Worm (Caenorhabditis elegans) whole organism, L4 larva: ENCODE measurements around the gene T16G1.9.
A peak's percentile ranks its signal among the peaks of the same experiment; 100 is the strongest.

Experiments
- T20F7.1 ChIP-seq: fragments of 200-800 bp; sonication (Bioruptor generic); optimal IDR thresholded peaks from 2 replicates; lab custom pipeline; 2018; ENCODE audit warnings: mild to moderate bottlenecking, missing genetic modification characterization, missing compliant biosample characterization
- Y105C5A.15 ChIP-seq: fragments of 200-800 bp; sonication (Bioruptor generic); IDR thresholded peaks from 2 replicates; pipeline ENCODE4 v1.3.6; 2022; ENCODE audit warnings: missing genetic modification characterization, missing compliant biosample characterization
- Y48G9A.11 ChIP-seq: fragments of 200-800 bp; sonication (Bioruptor generic); IDR thresholded peaks from 2 replicates; pipeline ENCODE4 v1.3.6; 2022; ENCODE audit warnings: missing genetic modification reagents, missing genetic modification characterization, missing compliant biosample characterization
- ZK546.5 ChIP-seq, 2 experiments: sonication (generic microtip); optimal IDR thresholded peaks; 2 replicates each; lab custom pipeline; 2017; ENCODE audit warnings: missing biosample characterization in 2 of 2, missing genetic modification characterization in 2 of 2
- aha-1 ChIP-seq: fragments of 150-350 bp; peaks from one replicate; lab custom pipeline; 2014; ENCODE audit warnings: missing biosample characterization, missing genetic modification characterization
- ama-1 ChIP-seq: fragments of 150-350 bp; optimal IDR thresholded peaks from 2 replicates; lab custom pipeline; 2014; ENCODE audit warnings: inconsistent platforms, mixed read lengths
- arid-1 ChIP-seq: fragments of 200-800 bp; sonication (Bioruptor generic); conservative IDR thresholded peaks from 2 replicates; pipeline ENCODE4 v1.3.6; 2022; ENCODE audit warnings: missing genetic modification reagents, missing genetic modification characterization, missing compliant biosample characterization
- ceh-20 ChIP-seq: fragments of 200-800 bp; sonication (Bioruptor generic); IDR thresholded peaks from 2 replicates; pipeline ENCODE4 v1.3.6; 2022; ENCODE audit warnings: missing genetic modification reagents, missing genetic modification characterization, missing compliant biosample characterization
- ceh-62 ChIP-seq: sonication (generic microtip); optimal IDR thresholded peaks from 2 replicates; lab custom pipeline; 2017; ENCODE audit warnings: missing biosample characterization, missing genetic modification characterization
- ceh-82 ChIP-seq: sonication (generic microtip); optimal IDR thresholded peaks from 2 replicates; lab custom pipeline; 2017; ENCODE audit warnings: missing biosample characterization, missing genetic modification characterization
- ces-1 ChIP-seq: fragments of 150-350 bp; sonication (generic microtip); optimal IDR thresholded peaks from 4 replicates; lab custom pipeline; 2014; ENCODE audit warnings: missing biosample characterization, missing genetic modification reagents, missing genetic modification characterization
- daf-16 ChIP-seq, 3 experiments: sonication (generic microtip); optimal IDR thresholded peaks; 2 replicates each; lab custom pipeline; 2016 to 2017; ENCODE audit warnings: missing genetic modification characterization in 3 of 3, missing genetic modification reagents in 3 of 3, mild to moderate bottlenecking in 2 of 3, missing compliant biosample characterization in 2 of 3, missing biosample characterization in 1 of 3, moderate library complexity in 1 of 3
- daf-19 ChIP-seq: fragments of 200-800 bp; sonication (Bioruptor generic); conservative IDR thresholded peaks from 2 replicates; pipeline ENCODE4 v1.3.6; 2022; ENCODE audit warnings: missing genetic modification characterization, missing compliant biosample characterization
- duxl-1 ChIP-seq: sonication (generic microtip); optimal IDR thresholded peaks from 2 replicates; lab custom pipeline; 2016; ENCODE audit warnings: mild to moderate bottlenecking, missing genetic modification characterization, moderate library complexity, missing compliant biosample characterization; ENCODE audit not compliant: poor library complexity
- dve-1 ChIP-seq: sonication (generic microtip); optimal IDR thresholded peaks from 2 replicates; lab custom pipeline; 2017; ENCODE audit warnings: antibody characterized with exemption, mild to moderate bottlenecking, missing genetic modification characterization, missing compliant biosample characterization; ENCODE audit not compliant: insufficient read depth
- egl-27 ChIP-seq: sonication (generic microtip); optimal IDR thresholded peaks from 3 replicates; lab custom pipeline; 2017; ENCODE audit warnings: missing biosample characterization, missing genetic modification reagents, missing genetic modification characterization
- hif-1 ChIP-seq, 2 experiments: sonication (generic microtip); optimal IDR thresholded peaks; 2 replicates each; lab custom pipeline; 2016 to 2017; ENCODE audit warnings: missing compliant biosample characterization in 2 of 2, missing genetic modification characterization in 2 of 2, missing genetic modification reagents in 2 of 2, missing genotype in 2 of 2, mild to moderate bottlenecking in 1 of 2
- hlh-11 ChIP-seq: fragments of 200-800 bp; sonication (Bioruptor generic); optimal IDR thresholded peaks from 2 replicates; lab custom pipeline; 2018; ENCODE audit warnings: mild to moderate bottlenecking, missing genetic modification characterization, missing compliant biosample characterization
- hlh-30 ChIP-seq: sonication (generic microtip); optimal IDR thresholded peaks from 2 replicates; lab custom pipeline; 2017; ENCODE audit warnings: antibody characterized with exemption, mild to moderate bottlenecking, missing genetic modification characterization, missing compliant biosample characterization; ENCODE audit not compliant: insufficient read depth
- hmg-1.1 ChIP-seq: fragments of 200-800 bp; sonication (Bioruptor generic); IDR thresholded peaks from 2 replicates; pipeline ENCODE4 v1.3.6; 2022; ENCODE audit warnings: missing genetic modification reagents, missing genetic modification characterization, missing compliant biosample characterization
- jun-1 ChIP-seq: fragments of 150-350 bp; optimal IDR thresholded peaks from 2 replicates; lab custom pipeline; 2014; ENCODE audit warnings: missing biosample characterization, missing genetic modification reagents, missing genetic modification characterization
- lin-15B ChIP-seq: fragments of 150-350 bp; sonication (generic microtip); optimal IDR thresholded peaks from 3 replicates; lab custom pipeline; 2014; ENCODE audit warnings: missing biosample characterization, missing genetic modification characterization
- lin-29 ChIP-seq: fragments of 200-800 bp; sonication (Bioruptor generic); IDR thresholded peaks from 2 replicates; pipeline ENCODE4 v1.3.6; 2022; ENCODE audit warnings: missing genetic modification reagents, missing genetic modification characterization, missing compliant biosample characterization
- lir-3 ChIP-seq: sonication (generic microtip); optimal IDR thresholded peaks from 2 replicates; lab custom pipeline; 2016; ENCODE audit warnings: mild to moderate bottlenecking, missing genetic modification characterization, missing compliant biosample characterization
- madf-5 ChIP-seq, 2 experiments: fragments of 200-800 bp; sonication (Bioruptor generic); IDR thresholded peaks; 2 replicates each; pipeline ENCODE4 v1.3.6; 2022; ENCODE audit warnings: missing compliant biosample characterization in 2 of 2, missing genetic modification characterization in 2 of 2
- madf-9 ChIP-seq: fragments of 200-800 bp; sonication (Bioruptor generic); conservative IDR thresholded peaks from 2 replicates; pipeline ENCODE4 v1.3.6; 2022; ENCODE audit warnings: missing genetic modification reagents, missing genetic modification characterization, missing compliant biosample characterization
- mdt-29 ChIP-seq: fragments of 200-800 bp; sonication (Bioruptor generic); IDR thresholded peaks from 2 replicates; pipeline ENCODE4 v1.3.6; 2022; ENCODE audit warnings: missing genetic modification reagents, missing genetic modification characterization, missing compliant biosample characterization
- mep-1 ChIP-seq: fragments of 150-350 bp; sonication (generic microtip); optimal IDR thresholded peaks from 3 replicates; lab custom pipeline; 2014; ENCODE audit warnings: missing biosample characterization, missing genetic modification characterization
- mxl-3 ChIP-seq: fragments of 200-800 bp; sonication (Bioruptor generic); optimal IDR thresholded peaks from 2 replicates; lab custom pipeline; 2018; ENCODE audit warnings: mild to moderate bottlenecking, missing genetic modification characterization, missing compliant biosample characterization
- nhr-111 ChIP-seq: fragments of 200-800 bp; sonication (Bioruptor generic); optimal IDR thresholded peaks from 2 replicates; lab custom pipeline; 2018; ENCODE audit warnings: mild to moderate bottlenecking, missing genetic modification characterization, missing compliant biosample characterization
- nhr-237 ChIP-seq: sonication (generic microtip); optimal IDR thresholded peaks from 2 replicates; lab custom pipeline; 2017; ENCODE audit warnings: missing biosample characterization, missing genetic modification characterization
- nhr-25 ChIP-seq: sonication (generic microtip); optimal IDR thresholded peaks from 2 replicates; lab custom pipeline; 2017; ENCODE audit warnings: missing genetic modification characterization, mild to moderate bottlenecking, missing compliant biosample characterization, antibody characterized with exemption, moderate library complexity, borderline replicate concordance; ENCODE audit not compliant: insufficient read depth
- nhr-28 ChIP-seq: fragments of 150-350 bp; optimal IDR thresholded peaks from 2 replicates; lab custom pipeline; 2014; ENCODE audit warnings: missing biosample characterization, missing genetic modification characterization
- nhr-41 ChIP-seq: fragments of 200-800 bp; sonication (Bioruptor generic); IDR thresholded peaks from 2 replicates; pipeline ENCODE4 v1.3.6; 2022; ENCODE audit warnings: missing genetic modification reagents, missing genetic modification characterization, missing compliant biosample characterization
- nhr-42 ChIP-seq: fragments of 200-800 bp; sonication (Bioruptor generic); IDR thresholded peaks from 2 replicates; pipeline ENCODE4 v1.3.6; 2022; ENCODE audit warnings: missing genetic modification characterization, missing compliant biosample characterization
- nhr-6 ChIP-seq: fragments of 150-350 bp; optimal IDR thresholded peaks from 2 replicates; lab custom pipeline; 2014; ENCODE audit warnings: missing biosample characterization, missing genetic modification characterization
- php-3 ChIP-seq: fragments of 200-800 bp; sonication (Bioruptor generic); IDR thresholded peaks from 2 replicates; pipeline ENCODE4 v1.3.6; 2022; ENCODE audit warnings: missing genetic modification reagents, missing genetic modification characterization, missing compliant biosample characterization
- pqm-1 ChIP-seq: sonication (generic microtip); optimal IDR thresholded peaks from 2 replicates; lab custom pipeline; 2017; ENCODE audit warnings: missing biosample characterization, missing genetic modification characterization
- rbr-2 ChIP-seq: sonication (generic microtip); optimal IDR thresholded peaks from 2 replicates; lab custom pipeline; 2016; ENCODE audit warnings: missing genotype, missing genetic modification characterization, missing compliant biosample characterization
- sdz-12 ChIP-seq: fragments of 200-800 bp; sonication (Bioruptor generic); optimal IDR thresholded peaks from 2 replicates; lab custom pipeline; 2018; ENCODE audit warnings: mild to moderate bottlenecking, missing genetic modification characterization, missing compliant biosample characterization
- set-16 ChIP-seq: fragments of 200-800 bp; sonication (Bioruptor generic); IDR thresholded peaks from 2 replicates; pipeline ENCODE4 v1.3.6; 2022; ENCODE audit warnings: missing genetic modification reagents, missing genetic modification characterization, missing compliant biosample characterization
- skn-1 ChIP-seq: fragments of 150-350 bp; optimal IDR thresholded peaks from 2 replicates; lab custom pipeline; 2014; ENCODE audit warnings: missing biosample characterization, missing genetic modification characterization
- spr-1 ChIP-seq: sonication (generic microtip); optimal IDR thresholded peaks from 2 replicates; lab custom pipeline; 2016; ENCODE audit warnings: mild to moderate bottlenecking, missing genetic modification characterization, missing compliant biosample characterization
- spr-3 ChIP-seq: fragments of 200-800 bp; sonication (Bioruptor generic); optimal IDR thresholded peaks from 2 replicates; lab custom pipeline; 2018; ENCODE audit warnings: mild to moderate bottlenecking, missing genetic modification characterization, missing compliant biosample characterization
- tra-1 ChIP-seq: fragments of 200-800 bp; sonication (Bioruptor generic); IDR thresholded peaks from 2 replicates; pipeline ENCODE4 v1.3.6; 2022; ENCODE audit warnings: missing genetic modification reagents, missing genetic modification characterization, missing compliant biosample characterization
- unc-130 ChIP-seq: sonication (generic microtip); optimal IDR thresholded peaks from 2 replicates; lab custom pipeline; 2016; ENCODE audit warnings: missing genetic modification reagents, missing genetic modification characterization, missing compliant biosample characterization
- unc-62 ChIP-seq, 3 experiments: fragments of 150-350 bp in 1 of 3; sonication (generic microtip); optimal IDR thresholded peaks in 2 of 3; peaks in 1 of 3; 1 replicate in 1 of 3; 2 replicates in 2 of 3; lab custom pipeline; 2014 to 2017; ENCODE audit warnings: missing biosample characterization in 3 of 3, missing genetic modification characterization in 3 of 3, missing genetic modification reagents in 3 of 3, missing genotype in 1 of 3
- zag-1 ChIP-seq: fragments of 150-350 bp; optimal IDR thresholded peaks from 2 replicates; lab custom pipeline; 2014; ENCODE audit warnings: missing biosample characterization, missing genetic modification characterization
- zfp-2 ChIP-seq: sonication (generic microtip); optimal IDR thresholded peaks from 2 replicates; lab custom pipeline; 2016; ENCODE audit warnings: mild to moderate bottlenecking, missing genetic modification characterization, missing compliant biosample characterization
- zip-11 ChIP-seq: fragments of 200-800 bp; sonication (Bioruptor generic); IDR thresholded peaks from 2 replicates; pipeline ENCODE4 v1.3.6; 2022; ENCODE audit warnings: missing genetic modification characterization, missing compliant biosample characterization
- ztf-7 ChIP-seq: fragments of 150-350 bp; optimal IDR thresholded peaks from 2 replicates; lab custom pipeline; 2014; ENCODE audit warnings: missing biosample characterization, missing genetic modification characterization

T16G1.9 gene

ce11 chrV:12934976-12935375 is 15.7 kb downstream of the T16G1.9 start, which contains the start of gene T16G1.7:
Gene T16G1.7, minus strand, starts transcription at chrV:12935112.
- TF ChIP-seq madf-5 (GFP tag; IDR thresholded peaks at IDR 0.05; lab: Robert Waterston, UW): no peak
- peak; percentile 29 for TF ChIP-seq aha-1 (tag; lab: Kevin White, UChicago)
- no peak for TF ChIP-seq mdt-29 (GFP tag; lab: Robert Waterston, UW)
- no peak for TF ChIP-seq daf-16 (GFP tag; optimal IDR thresholded peaks at IDR 0.05; lab: Kevin White, UChicago)
- TF ChIP-seq daf-16 (tag; optimal IDR thresholded peaks at IDR 0.05; lab: Kevin White, UChicago): peak; percentile 77
- TF ChIP-seq lin-15B (tag; lab: Kevin White, UChicago): no peak
- TF ChIP-seq ceh-82 (tag; lab: Kevin White, UChicago): no peak
- no peak for TF ChIP-seq nhr-25 (tag; lab: Kevin White, UChicago)
- no peak for TF ChIP-seq ZK546.5 (tag; optimal IDR thresholded peaks at IDR 0.05; lab: Kevin White, UChicago)
- no peak for TF ChIP-seq ceh-62 (tag; lab: Kevin White, UChicago)
- no peak for TF ChIP-seq hif-1 (tag; optimal IDR thresholded peaks at IDR 0.05; lab: Kevin White, UChicago)
- TF ChIP-seq zip-11 (GFP tag; lab: Robert Waterston, UW): no peak
- TF ChIP-seq daf-19 (GFP tag; lab: Robert Waterston, UW): no peak
- TF ChIP-seq arid-1 (GFP tag; lab: Robert Waterston, UW): no peak
- no peak for TF ChIP-seq nhr-237
- TF ChIP-seq egl-27 (tag; lab: Kevin White, UChicago): no peak
- TF ChIP-seq nhr-111 (GFP tag; lab: Kevin White, UChicago): no peak
- TF ChIP-seq madf-9 (GFP tag; lab: Robert Waterston, UW): no peak
- TF ChIP-seq mxl-3 (GFP tag; lab: Kevin White, UChicago): peak; percentile 58
- TF ChIP-seq zag-1 (tag; lab: Kevin White, UChicago): no peak
- TF ChIP-seq T20F7.1 (GFP tag; lab: Kevin White, UChicago): peak; percentile 13
- peak; percentile 68; the same call in 1 of the 2 replicates for TF ChIP-seq php-3 (GFP tag; lab: Robert Waterston, UW)
- no peak for TF ChIP-seq Y105C5A.15 (GFP tag; lab: Robert Waterston, UW)
- TF ChIP-seq nhr-42: no peak
- no peak for TF ChIP-seq rbr-2 (tag; lab: Kevin White, UChicago)
- TF ChIP-seq hlh-11 (tag; lab: Kevin White, UChicago): peak; percentile 82
- no peak for TF ChIP-seq set-16 (GFP tag; lab: Robert Waterston, UW)
- no peak for TF ChIP-seq nhr-6 (tag; lab: Kevin White, UChicago)
- TF ChIP-seq sdz-12 (GFP tag; lab: Kevin White, UChicago): no peak
- no peak for TF ChIP-seq hmg-1.1 (GFP tag; lab: Robert Waterston, UW)
- TF ChIP-seq unc-130 (GFP tag; lab: Kevin White, UChicago): no peak
- peak; percentile 54; the same call in 1 of the 2 replicates for TF ChIP-seq nhr-41
- TF ChIP-seq spr-1 (tag; lab: Kevin White, UChicago): no peak
- no peak for TF ChIP-seq lir-3 (tag; lab: Kevin White, UChicago)
- TF ChIP-seq ama-1 (lab: Kevin White, UChicago): no peak
- TF ChIP-seq ztf-7: no peak
- TF ChIP-seq hlh-30 (tag; lab: Kevin White, UChicago): peak; percentile 15
- no peak for TF ChIP-seq spr-3
- TF ChIP-seq zfp-2 (tag; lab: Kevin White, UChicago): no peak
- TF ChIP-seq mep-1 (tag; lab: Kevin White, UChicago): no peak
- no peak for TF ChIP-seq skn-1 (tag; lab: Kevin White, UChicago)
- no peak for TF ChIP-seq ces-1 (GFP tag; lab: Kevin White, UChicago)
- no peak for TF ChIP-seq duxl-1 (tag; lab: Kevin White, UChicago)
- peak; percentile 76 for TF ChIP-seq dve-1 (tag; lab: Kevin White, UChicago)
- 0 out of 2 replicates have a peak, but pooled peaks have one; percentile 42 for TF ChIP-seq tra-1 (GFP tag; lab: Robert Waterston, UW)
- TF ChIP-seq lin-29 (GFP tag; lab: Robert Waterston, UW): no peak
- TF ChIP-seq jun-1 (tag; lab: Kevin White, UChicago): no peak
- TF ChIP-seq pqm-1 (tag; lab: Kevin White, UChicago): peak; percentile 98
- TF ChIP-seq unc-62 (GFP tag; optimal IDR thresholded peaks at IDR 0.05 in 1 of 2; lab: Kevin White, UChicago): peak in 1 of 2 experiments; percentile 26
- TF ChIP-seq unc-62 (tag; optimal IDR thresholded peaks at IDR 0.05; lab: Kevin White, UChicago): no peak
- TF ChIP-seq nhr-28: peak; percentile 96
- TF ChIP-seq Y48G9A.11 (GFP tag; lab: Robert Waterston, UW): no peak
- TF ChIP-seq ceh-20 (GFP tag; lab: Robert Waterston, UW): no peak
